Fruit fly (Drosophila melanogaster): Measurements from ENCODE around the gene tal-2A.

DNA sequence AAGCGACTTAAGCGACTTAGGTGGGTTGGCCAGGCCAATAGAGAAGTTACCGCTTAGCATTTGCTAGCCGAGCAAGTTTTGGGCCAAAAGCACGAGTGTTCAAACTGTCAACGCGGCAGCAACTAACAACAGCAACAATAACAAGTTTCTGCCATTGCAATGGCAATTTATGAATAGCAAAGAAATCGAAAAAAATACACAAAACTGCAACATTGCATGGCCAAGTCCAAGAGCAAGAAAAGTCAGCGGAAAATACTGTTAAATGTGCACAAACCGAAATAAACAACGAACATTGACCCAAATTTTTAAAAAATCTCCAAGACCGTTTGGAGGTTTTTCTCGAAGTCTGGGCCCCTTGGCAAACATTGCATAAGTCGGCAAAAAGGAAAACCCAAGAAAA lies 2.6 kb upstream of the tal-2A start:
- TF ChIP-seq CG34367 (tag; optimal IDR thresholded peaks at IDR 0.05) (no peak), Pif1A (GFP tag; optimal IDR thresholded peaks at IDR 0.05) (no peak), D1 (tag; optimal IDR thresholded peaks at IDR 0.05) (no peak), CG8301 (tag; optimal IDR thresholded peaks at IDR 0.05) (no peak), EcR (GFP tag; optimal IDR thresholded peaks at IDR 0.05) (no peak), CG15710 (tag; optimal IDR thresholded peaks at IDR 0.05) (no peak), CG9948 (tag; optimal IDR thresholded peaks at IDR 0.05) (no peak), Pif1B (GFP tag; optimal IDR thresholded peaks at IDR 0.05) (no peak)

Data from whole organism, pupa.